Fruit fly (Drosophila melanogaster): Measurements from ENCODE around the gene CG13473.

Gene CG13473

DNA sequence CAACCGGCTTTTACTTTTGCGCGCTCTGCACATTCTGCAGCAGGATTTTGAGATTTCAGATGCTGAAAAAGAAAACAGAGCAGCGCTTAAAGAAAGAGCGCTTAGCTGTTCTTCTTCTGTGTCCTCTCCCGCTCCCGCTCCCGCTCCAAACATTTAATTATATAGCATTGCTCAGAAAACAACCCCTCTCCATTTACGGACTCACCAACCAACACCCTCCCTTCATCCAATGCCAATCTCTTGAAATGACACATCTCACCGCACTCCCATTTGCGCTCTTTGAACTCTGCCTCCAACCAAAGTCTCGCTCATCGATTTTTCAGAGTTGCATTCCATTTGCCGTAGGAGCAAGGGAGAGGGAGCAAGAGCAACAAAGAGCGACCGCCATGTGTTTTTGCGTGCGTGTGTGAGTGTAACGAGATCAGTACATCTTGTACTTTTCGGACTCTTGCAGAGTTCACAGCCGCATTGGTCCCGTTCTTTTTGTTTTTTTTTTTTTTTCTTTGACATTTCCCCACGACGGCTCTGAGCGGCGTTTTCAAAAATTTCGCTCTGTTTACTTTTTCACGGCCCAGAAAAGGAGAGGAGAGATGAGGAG, 26.6 kb downstream of the CG13473 start (continued):
- no peak for TF ChIP-seq schlank (tag; optimal IDR thresholded peaks at IDR 0.05)
- TF ChIP-seq CG7357 (GFP tag; IDR thresholded peaks at IDR 0.05), result no peak
- TF ChIP-seq CG12236 (GFP tag; optimal IDR thresholded peaks at IDR 0.05), result no peak
- TF ChIP-seq NFAT (GFP tag; IDR thresholded peaks at IDR 0.05), result no peak
- no peak for TF ChIP-seq CG4820 (GFP tag; optimal IDR thresholded peaks at IDR 0.05)
- peak; percentile 61 for TF ChIP-seq scrt (GFP tag; optimal IDR thresholded peaks at IDR 0.05)
- TF ChIP-seq CG10147 (GFP tag; optimal IDR thresholded peaks at IDR 0.05), result no peak
- peak; percentile 72 for TF ChIP-seq twi (tag; optimal IDR thresholded peaks at IDR 0.05)
- TF ChIP-seq az2 (GFP tag; optimal IDR thresholded peaks at IDR 0.05), result no peak
- no peak for TF ChIP-seq CG9727 (GFP tag; optimal IDR thresholded peaks at IDR 0.05)
- peak in 1 of 2 experiments; percentile 83 for TF ChIP-seq Hr78 (GFP tag; optimal IDR thresholded peaks at IDR 0.05)
- no peak for TF ChIP-seq Bgb (GFP tag; IDR thresholded peaks at IDR 0.05; ENCODE audit: partially characterized antibody)
- TF ChIP-seq CG30020 (tag; optimal IDR thresholded peaks at IDR 0.05), result no peak
- TF ChIP-seq CG11695 (GFP tag; IDR thresholded peaks at IDR 0.05), result peak; percentile 15; the same call in 1 of the 3 replicates
- no peak for TF ChIP-seq ato (GFP tag; IDR thresholded peaks at IDR 0.05; ENCODE audit: partially characterized antibody)
- no peak for TF ChIP-seq hb (GFP tag; IDR thresholded peaks at IDR 0.05; ENCODE audit: partially characterized antibody)
- TF ChIP-seq unpg (GFP tag; optimal IDR thresholded peaks at IDR 0.05), result no peak
- TF ChIP-seq CG6791 (GFP tag; IDR thresholded peaks at IDR 0.05; ENCODE audit: partially characterized antibody), result peak; percentile 44; the same call in 1 of the 3 replicates
- TF ChIP-seq sqz (GFP tag; optimal IDR thresholded peaks at IDR 0.05), result peak; percentile 74
- no peak for TF ChIP-seq HLH3B (GFP tag; IDR thresholded peaks at IDR 0.05)
- peak; percentile 69 for TF ChIP-seq D (optimal IDR thresholded peaks at IDR 0.05)
- no peak for TF ChIP-seq D (GFP tag; optimal IDR thresholded peaks at IDR 0.05)
- TF ChIP-seq CG13894 (tag; optimal IDR thresholded peaks at IDR 0.05), result no peak
- peak; percentile 40 for TF ChIP-seq nerfin-1 (tag; optimal IDR thresholded peaks at IDR 0.05)
- TF ChIP-seq Hand (GFP tag; optimal IDR thresholded peaks at IDR 0.05), result peak; percentile 14
- TF ChIP-seq CG6175 (GFP tag; IDR thresholded peaks at IDR 0.05), result no peak
- TF ChIP-seq prd (optimal IDR thresholded peaks at IDR 0.05), result no peak
- TF ChIP-seq prd (GFP tag; IDR thresholded peaks at IDR 0.05), result no peak
- no peak for TF ChIP-seq CG11398 (GFP tag; optimal IDR thresholded peaks at IDR 0.05)
- TF ChIP-seq Adf1 (GFP tag; IDR thresholded peaks at IDR 0.05), result peak; percentile 59; the same call in 1 of the 2 replicates
- TF ChIP-seq CG1647 (GFP tag; optimal IDR thresholded peaks at IDR 0.05), result no peak
- no peak for TF ChIP-seq Sry-δ (GFP tag; optimal IDR thresholded peaks at IDR 0.05)
- TF ChIP-seq Hr3 (GFP tag; optimal IDR thresholded peaks at IDR 0.05), result no peak
- TF ChIP-seq pb (GFP tag; optimal IDR thresholded peaks at IDR 0.05), result no peak
- no peak for TF ChIP-seq hth (optimal IDR thresholded peaks at IDR 0.05)
- no peak for TF ChIP-seq CG15073 (GFP tag; optimal IDR thresholded peaks at IDR 0.05)
- TF ChIP-seq ci (GFP tag; IDR thresholded peaks at IDR 0.05), result peak; percentile 55; the same call in 1 of the 3 replicates
- no peak for TF ChIP-seq Ptx1 (GFP tag; IDR thresholded peaks at IDR 0.05)
- TF ChIP-seq CG32772 (GFP tag; IDR thresholded peaks at IDR 0.05), result peak; percentile 86
- peak; percentile 97 for TF ChIP-seq CG3163 (GFP tag; optimal IDR thresholded peaks at IDR 0.05)
- TF ChIP-seq CG6813 (GFP tag; optimal IDR thresholded peaks at IDR 0.05), result peak; percentile 30
- no peak for TF ChIP-seq BtbVII (GFP tag; optimal IDR thresholded peaks at IDR 0.05)
- TF ChIP-seq CG15601 (tag; optimal IDR thresholded peaks at IDR 0.05), result no peak
- TF ChIP-seq Nf-YB (GFP tag; optimal IDR thresholded peaks at IDR 0.05), result peak; percentile 0
- no peak for TF ChIP-seq CG12299 (tag; optimal IDR thresholded peaks at IDR 0.05)
- no peak for TF ChIP-seq gcm2 (GFP tag; optimal IDR thresholded peaks at IDR 0.05)
- TF ChIP-seq HLH4C (GFP tag; IDR thresholded peaks at IDR 0.05; ENCODE audit: partially characterized antibody), result peak; percentile 46; the same call in 1 of the 3 replicates
- TF ChIP-seq Scr (GFP tag; IDR thresholded peaks at IDR 0.05; ENCODE audit: partially characterized antibody), result 0 out of 2 replicates have a peak, but pooled peaks have one; percentile 29
- TF ChIP-seq CG16813 (GFP tag; IDR thresholded peaks at IDR 0.05; ENCODE audit: partially characterized antibody), result peak; percentile 22; the same call in 1 of the 3 replicates
- peak; percentile 17; the same call in 1 of the 2 replicates for TF ChIP-seq CG32532 (GFP tag; IDR thresholded peaks at IDR 0.05)
